Fruit fly (Drosophila melanogaster): ENCODE data around the gene tilB.

tilB gene

DNA sequence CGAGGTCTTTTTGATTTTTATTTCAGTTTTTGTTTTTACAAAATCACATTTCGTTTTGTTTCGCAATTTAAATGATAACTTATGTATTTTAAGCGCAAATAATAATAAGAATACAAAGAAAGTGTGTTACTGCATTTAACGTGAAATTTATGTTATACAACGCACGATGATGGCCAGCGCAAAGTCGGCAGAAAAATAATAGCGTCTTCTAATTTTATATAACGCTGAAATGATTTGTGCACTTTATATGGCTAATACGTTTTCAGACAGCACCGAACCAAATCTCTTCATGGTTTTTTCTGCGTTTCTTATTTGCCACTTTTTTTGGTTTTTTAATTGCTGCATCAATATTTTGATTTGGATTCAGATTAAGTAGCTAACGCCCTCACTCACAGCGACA is 25.3 kb downstream of the tilB start:
- no peak for TF ChIP-seq Myc (optimal IDR thresholded peaks at IDR 0.05)
- no peak for TF ChIP-seq psq (optimal IDR thresholded peaks at IDR 0.05)
- TF ChIP-seq Sin3A (optimal IDR thresholded peaks at IDR 0.05), result no peak
- TF ChIP-seq insv (optimal IDR thresholded peaks at IDR 0.05), result no peak
- no peak for TF ChIP-seq ttk (optimal IDR thresholded peaks at IDR 0.05)
- no peak for TF ChIP-seq h (optimal IDR thresholded peaks at IDR 0.05)

DNA sequence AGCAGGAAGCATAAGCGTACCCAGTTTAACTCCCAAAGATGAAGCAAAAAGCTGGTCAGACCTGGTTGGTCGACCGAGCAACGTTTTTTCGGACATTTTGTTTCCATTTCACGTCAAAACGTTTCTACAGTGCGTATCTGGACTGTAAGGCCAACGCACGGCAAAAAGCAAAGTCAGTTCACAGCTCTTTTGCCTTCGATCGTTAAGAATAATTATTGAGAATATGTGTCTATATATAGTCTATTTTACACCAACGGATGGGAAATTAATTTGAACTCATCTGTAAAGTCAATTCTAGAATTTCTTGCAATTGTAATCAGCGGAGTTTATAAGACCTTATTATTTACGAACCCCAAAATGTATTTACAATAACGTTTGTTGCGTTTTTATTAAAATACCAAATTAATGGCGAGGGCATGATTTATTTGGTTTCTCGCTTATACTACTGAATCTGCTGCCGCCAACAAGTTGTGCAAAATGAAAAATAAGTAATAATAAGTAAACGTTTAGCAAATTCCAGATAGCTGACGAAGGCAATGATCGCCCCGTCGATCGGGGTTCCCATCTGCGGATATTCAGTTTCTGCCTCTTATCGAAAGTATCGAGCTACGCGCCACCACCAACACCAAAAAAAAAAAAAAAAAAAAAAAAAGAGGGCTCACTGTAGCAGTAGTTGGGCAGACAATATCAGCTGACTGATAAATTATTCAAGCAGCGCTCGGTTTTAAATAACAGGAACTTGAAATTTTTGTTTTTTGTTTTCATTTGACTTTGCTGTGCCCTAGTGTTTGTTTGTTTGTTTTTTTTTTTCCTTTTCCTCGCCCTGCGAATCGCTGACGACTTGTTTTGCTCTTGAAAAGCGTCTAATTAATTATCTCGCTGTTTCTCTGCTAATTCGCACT is 28.4 kb downstream of the tilB start:
- TF ChIP-seq h (optimal IDR thresholded peaks at IDR 0.05), result no peak
- TF ChIP-seq Sin3A (optimal IDR thresholded peaks at IDR 0.05), result no peak
- no peak for TF ChIP-seq Myc (optimal IDR thresholded peaks at IDR 0.05)
- TF ChIP-seq psq (optimal IDR thresholded peaks at IDR 0.05), result no peak

DNA sequence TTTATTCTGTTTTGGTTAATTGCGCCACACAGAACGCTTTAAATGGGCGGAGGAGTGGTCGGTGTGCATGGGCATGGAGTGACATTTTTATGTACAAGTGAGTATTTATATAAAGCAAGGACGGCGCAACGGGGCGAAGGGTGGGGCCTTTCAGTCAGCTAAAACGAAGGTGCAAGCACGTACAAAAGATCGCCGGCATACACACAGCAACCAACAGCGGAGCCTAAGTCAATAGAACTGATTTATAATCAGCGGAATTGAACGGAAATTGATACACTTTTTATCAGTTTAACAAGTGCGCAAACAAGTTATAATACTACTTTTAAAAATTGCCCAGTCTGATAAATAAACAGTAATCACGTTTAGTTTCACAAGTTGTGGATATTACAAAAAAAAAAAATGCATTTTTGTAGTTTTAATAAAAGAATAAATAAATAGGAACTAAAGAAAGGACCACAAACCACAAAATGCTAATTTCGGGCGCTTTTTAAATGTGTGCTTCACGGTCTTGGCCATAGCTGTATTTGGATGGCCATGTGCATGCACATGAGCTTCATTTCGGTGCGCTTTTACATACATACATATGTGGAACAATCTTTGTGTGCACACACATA is 29.8 kb downstream of the tilB start:
- TF ChIP-seq ttk (optimal IDR thresholded peaks at IDR 0.05) (no peak), insv (optimal IDR thresholded peaks at IDR 0.05) (no peak), Sin3A (optimal IDR thresholded peaks at IDR 0.05) (no peak), psq (optimal IDR thresholded peaks at IDR 0.05) (no peak), h (optimal IDR thresholded peaks at IDR 0.05) (no peak), Myc (optimal IDR thresholded peaks at IDR 0.05) (no peak)

DNA sequence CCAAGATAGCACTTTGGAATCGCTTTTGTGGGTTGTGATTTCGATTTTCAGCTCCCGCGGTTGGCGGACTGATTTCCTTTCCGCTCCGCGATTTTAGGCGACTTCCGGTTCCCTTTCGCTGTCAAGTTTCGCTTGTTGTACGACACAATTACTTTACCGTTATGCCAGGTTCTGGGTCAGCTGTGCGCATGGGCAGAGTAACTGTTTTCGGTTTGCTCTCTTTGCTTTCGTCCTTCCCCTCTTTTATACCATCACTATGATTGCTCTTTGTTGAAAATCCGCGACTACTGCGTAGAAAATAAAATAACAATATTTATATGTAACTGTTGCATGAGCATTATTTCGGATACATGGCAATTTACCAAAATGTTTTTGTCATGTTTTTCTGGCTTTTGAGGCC is 31.1 kb downstream of the tilB start:
- TF ChIP-seq insv (optimal IDR thresholded peaks at IDR 0.05) (no peak), h (optimal IDR thresholded peaks at IDR 0.05) (no peak), psq (optimal IDR thresholded peaks at IDR 0.05) (no peak), Myc (optimal IDR thresholded peaks at IDR 0.05) (no peak), Sin3A (optimal IDR thresholded peaks at IDR 0.05) (no peak), ttk (optimal IDR thresholded peaks at IDR 0.05) (no peak)

DNA sequence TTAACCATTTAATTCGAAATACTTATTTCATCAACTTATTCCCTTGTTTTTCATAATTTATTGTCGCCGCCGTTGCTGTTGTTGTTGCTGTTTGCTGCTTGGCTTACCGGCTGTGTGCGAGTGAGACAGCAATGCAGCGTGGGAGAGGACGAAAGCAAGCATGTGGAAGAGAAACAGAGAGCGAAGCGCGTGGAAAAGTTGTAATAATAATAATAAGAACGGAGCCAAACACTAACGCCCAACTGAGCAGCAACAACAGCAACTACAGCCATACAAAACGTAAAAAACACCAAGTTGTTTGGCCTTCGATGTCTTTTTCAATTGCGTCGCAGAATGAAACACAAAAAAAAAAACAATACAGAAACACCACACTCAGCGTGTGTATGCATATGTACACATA is 31.6 kb downstream of the tilB start:
- TF ChIP-seq insv (optimal IDR thresholded peaks at IDR 0.05) (no peak), Myc (optimal IDR thresholded peaks at IDR 0.05) (no peak), h (optimal IDR thresholded peaks at IDR 0.05) (no peak), ttk (optimal IDR thresholded peaks at IDR 0.05) (no peak), Sin3A (optimal IDR thresholded peaks at IDR 0.05) (no peak), psq (optimal IDR thresholded peaks at IDR 0.05) (no peak)

DNA sequence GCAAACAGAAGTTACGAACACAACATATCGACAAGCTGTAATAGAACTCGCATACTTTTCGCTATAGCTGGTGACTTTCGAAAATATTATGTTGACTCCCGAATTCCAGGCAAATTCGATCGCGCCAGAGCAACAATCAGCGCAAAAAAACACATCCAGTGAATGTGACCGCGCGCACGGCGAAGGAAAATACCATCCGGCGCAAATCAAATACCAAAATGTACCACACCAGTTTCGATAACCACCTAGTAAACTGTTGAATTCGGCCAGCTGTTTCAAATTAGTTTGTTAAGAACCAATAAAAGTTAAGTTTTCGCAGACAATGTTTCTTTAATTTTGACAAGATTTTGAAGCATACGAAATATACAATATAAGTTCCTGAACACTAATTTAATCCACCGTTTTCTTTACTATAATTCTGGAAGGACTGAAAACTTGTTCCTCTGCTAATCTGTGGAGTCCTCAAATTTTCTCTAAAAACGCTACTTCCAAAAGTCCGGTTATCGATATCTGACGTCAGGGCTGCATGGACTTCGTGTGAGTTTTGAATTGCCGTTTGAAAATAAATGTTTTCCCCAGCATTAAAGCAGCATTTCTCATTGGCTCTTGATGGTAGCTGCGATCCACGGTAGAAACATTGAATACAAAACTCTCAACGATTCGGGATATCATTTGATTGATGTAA is 32.5 kb downstream of the tilB start, which contains the start of the genes Cp110 and CG12576:
Gene Cp110, plus strand, starts transcription at position 223 of the 685 bp plus-strand sequence.
Gene CG12576, minus strand, starts transcription at position 498 of the 685 bp plus-strand sequence.
- TF ChIP-seq h (optimal IDR thresholded peaks at IDR 0.05) (no peak), Sin3A (optimal IDR thresholded peaks at IDR 0.05) (no peak), Myc (optimal IDR thresholded peaks at IDR 0.05) (no peak), psq (optimal IDR thresholded peaks at IDR 0.05) (no peak), ttk (optimal IDR thresholded peaks at IDR 0.05) (no peak), insv (optimal IDR thresholded peaks at IDR 0.05) (no peak)

DNA sequence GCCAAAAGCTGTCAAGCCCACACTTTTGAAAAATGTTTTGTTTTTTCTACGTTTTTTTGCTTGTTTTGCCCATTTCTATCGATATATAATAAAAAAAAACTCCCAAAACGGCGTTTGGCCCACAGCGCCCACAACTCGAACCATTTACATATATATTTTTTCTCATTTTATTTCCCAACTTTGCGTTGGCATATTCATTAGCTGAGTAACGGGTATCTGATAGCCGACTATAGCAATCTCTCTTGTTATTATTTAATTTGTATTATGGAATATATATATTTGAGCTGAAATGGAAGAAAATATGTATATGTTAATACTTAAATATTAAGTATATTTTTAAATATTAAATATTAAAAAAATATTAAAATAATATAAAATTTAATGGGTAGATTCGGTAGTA is 37.0 kb downstream of the tilB start:
- TF ChIP-seq Myc (optimal IDR thresholded peaks at IDR 0.05), result no peak
- no peak for TF ChIP-seq h (optimal IDR thresholded peaks at IDR 0.05)

DNA sequence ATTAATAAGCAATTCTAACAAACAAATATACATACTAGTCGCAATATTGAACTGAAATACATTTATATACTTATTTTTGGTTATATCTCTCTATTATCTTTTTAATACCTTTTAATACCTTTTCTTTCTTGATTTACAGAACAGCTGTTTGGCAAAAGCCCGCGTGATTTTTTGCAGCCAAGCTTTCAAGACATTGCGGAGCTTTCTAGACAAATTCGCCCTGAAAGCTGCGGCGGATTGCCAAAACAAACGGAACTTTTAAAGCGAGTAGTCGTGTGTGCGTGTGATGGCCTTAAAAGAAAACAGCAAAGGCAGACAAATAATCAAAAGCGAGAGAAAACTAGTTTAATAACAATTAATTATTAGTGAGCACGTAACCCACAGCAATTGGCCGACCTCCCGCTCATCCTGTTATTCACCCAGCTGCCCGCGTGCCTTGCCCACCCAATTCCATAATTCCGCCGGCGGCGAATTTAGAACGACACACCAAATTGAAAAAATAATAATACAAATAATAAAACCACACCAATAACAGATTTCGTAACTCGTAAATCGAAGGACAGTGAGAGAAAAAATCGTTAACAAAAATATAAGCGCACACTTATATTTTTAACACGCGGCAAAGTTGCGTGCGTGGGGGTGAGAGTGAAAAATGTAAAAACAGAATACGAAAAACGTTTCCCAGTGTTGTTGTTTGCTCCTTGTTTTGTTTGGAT is 37.5 kb downstream of the tilB start:
- TF ChIP-seq ttk (optimal IDR thresholded peaks at IDR 0.05) (no peak), psq (optimal IDR thresholded peaks at IDR 0.05) (no peak), insv (optimal IDR thresholded peaks at IDR 0.05) (no peak)

DNA sequence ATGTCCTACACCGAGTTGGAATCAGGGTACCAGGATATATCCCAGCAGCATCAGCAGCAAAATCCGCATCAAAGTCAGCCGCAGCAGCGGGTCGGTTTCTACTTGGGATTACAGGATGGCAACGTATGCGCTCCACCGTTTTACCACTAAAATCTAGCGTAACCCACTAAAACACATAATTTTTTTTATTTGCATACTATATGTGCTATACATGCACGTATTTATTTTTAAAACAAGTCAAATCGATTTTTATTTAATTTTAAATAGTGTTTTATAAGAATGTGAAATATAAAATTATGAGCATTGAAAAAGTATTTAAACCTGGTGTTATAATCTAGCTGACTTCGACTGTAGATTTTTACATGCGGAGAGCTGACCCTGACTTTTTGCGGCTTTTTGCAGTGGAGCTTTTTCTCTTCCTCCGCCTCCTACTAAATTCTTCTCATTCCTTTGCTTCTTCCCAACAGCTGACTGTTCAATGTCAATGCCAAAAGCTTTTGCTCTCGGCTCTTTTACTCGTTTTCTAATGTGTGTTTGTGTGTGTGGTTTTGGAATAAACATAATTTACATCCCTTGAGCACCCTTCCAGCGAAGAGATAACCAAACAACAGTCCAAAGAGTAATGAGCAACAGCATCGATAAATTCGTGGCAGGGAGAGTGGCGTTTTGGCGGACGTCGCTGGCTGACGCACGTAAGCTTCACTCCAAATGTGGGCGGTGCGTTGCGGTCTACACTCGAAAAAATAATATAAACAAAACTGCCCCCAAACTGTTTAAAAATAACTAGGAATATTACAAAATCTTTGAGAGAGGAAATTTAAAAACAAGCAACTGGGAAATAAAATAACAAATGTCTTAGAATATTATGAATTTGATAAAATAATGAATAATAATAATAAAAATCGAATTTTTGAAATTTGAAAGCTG is 38.4 kb downstream of the tilB start:
- TF ChIP-seq h (optimal IDR thresholded peaks at IDR 0.05), result no peak

DNA sequence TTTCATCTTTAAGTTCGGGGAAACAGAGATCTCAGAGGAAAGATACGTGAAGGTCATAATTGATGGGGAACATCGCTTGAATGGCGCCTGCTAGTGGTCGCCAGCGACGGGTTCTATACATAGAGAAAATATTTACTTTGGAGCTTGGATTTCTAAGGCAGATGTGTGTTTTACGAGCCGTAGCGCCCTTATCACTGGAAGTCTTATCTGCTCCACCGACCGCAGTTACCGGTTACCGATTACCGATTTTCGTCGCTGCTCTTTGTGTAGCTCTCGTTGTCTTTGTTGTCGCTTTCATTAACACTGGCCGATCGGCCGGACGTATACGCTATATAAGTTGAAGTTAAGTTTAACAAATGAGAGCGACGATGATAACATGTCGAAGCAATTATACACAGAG is 41.0 kb downstream of the tilB start:
- TF ChIP-seq psq (optimal IDR thresholded peaks at IDR 0.05), result no peak
- TF ChIP-seq insv (optimal IDR thresholded peaks at IDR 0.05), result no peak
- TF ChIP-seq ttk (optimal IDR thresholded peaks at IDR 0.05), result no peak
- TF ChIP-seq Sin3A (optimal IDR thresholded peaks at IDR 0.05), result no peak
- no peak for TF ChIP-seq h (optimal IDR thresholded peaks at IDR 0.05)
- TF ChIP-seq Myc (optimal IDR thresholded peaks at IDR 0.05), result no peak

DNA sequence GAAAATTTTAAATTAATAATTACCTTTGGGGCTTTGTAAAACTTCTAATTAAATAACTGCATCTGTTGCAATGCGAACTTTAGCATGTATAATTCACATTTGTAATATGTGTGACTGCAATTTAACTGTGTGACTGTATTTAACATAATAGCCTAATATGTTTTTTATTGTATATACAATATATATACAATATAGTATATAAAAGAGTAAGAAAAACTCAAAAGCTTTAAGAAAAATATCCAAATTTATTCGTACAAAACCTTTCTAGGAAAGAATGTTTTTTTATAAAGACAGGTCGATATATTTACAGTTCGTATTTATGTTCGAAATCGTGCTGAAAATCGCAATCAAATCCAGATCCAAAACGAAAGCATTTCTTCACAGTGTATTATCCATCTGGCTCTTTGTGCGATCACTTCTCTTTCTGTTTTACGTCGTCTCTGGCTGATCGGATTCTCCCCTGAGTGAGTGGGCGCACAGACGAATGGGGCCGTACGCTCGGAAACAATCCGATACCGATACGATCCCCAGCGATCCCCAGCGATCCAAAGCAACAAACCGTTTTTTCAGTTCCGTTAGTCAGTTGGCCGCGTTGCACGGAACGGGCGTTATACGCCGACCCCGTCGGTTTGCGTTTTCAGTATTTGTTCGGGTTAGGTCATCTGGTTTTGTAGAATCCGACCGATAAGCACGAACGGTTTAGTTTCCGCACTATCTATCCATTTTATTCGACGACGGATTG is 41.7 kb downstream of the tilB start:
- TF ChIP-seq psq (optimal IDR thresholded peaks at IDR 0.05), result no peak
- TF ChIP-seq Myc (optimal IDR thresholded peaks at IDR 0.05), result no peak
- TF ChIP-seq h (optimal IDR thresholded peaks at IDR 0.05), result no peak
- TF ChIP-seq insv (optimal IDR thresholded peaks at IDR 0.05), result no peak
- TF ChIP-seq Sin3A (optimal IDR thresholded peaks at IDR 0.05), result no peak
- TF ChIP-seq ttk (optimal IDR thresholded peaks at IDR 0.05), result no peak

Measured in Kc167 (cell line).